Worm (Caenorhabditis elegans): ENCODE data around the gene F43C11.4.

DNA sequence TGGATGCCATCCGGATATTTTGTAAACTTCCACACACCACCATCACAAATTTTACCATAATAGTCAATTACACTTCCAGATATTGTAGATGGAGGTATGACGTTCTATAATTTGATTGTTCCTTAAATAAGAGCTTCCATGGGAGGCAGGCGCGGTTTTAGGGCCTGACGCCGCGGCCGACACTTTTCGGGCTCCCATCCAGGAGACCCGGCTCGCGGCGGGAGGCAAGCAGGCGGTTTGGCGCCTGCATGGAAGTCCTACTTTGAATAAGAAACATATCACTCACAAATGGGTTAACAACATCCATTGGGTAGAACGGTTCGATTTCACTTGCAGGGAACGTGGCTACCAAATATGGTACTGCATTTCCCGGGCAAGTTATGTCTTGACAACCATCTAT is 32.9 kb downstream of the F43C11.4 start:
- TF ChIP-seq him-1 (tag; optimal IDR thresholded peaks at IDR 0.05) (no peak), W03F9.2 (tag; optimal IDR thresholded peaks at IDR 0.05) (no peak)

Measured in whole organism, L4/young adult.